Worm (Caenorhabditis elegans) whole organism, young adult: ENCODE measurements around the gene Y27F2A.11.

Experiments
- F22D6.2 ChIP-seq: sonication (generic microtip); optimal IDR thresholded peaks from 2 replicates; lab custom pipeline; 2016; ENCODE audit warnings: mild to moderate bottlenecking, missing genetic modification characterization, missing compliant biosample characterization
- F37B4.10 ChIP-seq: fragments of 200-800 bp; sonication (Bioruptor generic); IDR thresholded peaks from 2 replicates; pipeline ENCODE4 v1.3.6; 2022; ENCODE audit warnings: missing genetic modification characterization, missing compliant biosample characterization
- F55B11.4 ChIP-seq: sonication (generic microtip); optimal IDR thresholded peaks from 2 replicates; lab custom pipeline; 2016; ENCODE audit warnings: missing compliant biosample characterization, missing genetic modification characterization, borderline replicate concordance; ENCODE audit not compliant: insufficient read depth
- ZK185.1 ChIP-seq: sonication (generic microtip); optimal IDR thresholded peaks from 2 replicates; lab custom pipeline; 2016; ENCODE audit warnings: mild to moderate bottlenecking, missing genetic modification characterization, missing compliant biosample characterization; ENCODE audit not compliant: poor library complexity, severe bottlenecking
- atf-7 ChIP-seq: sonication (generic microtip); optimal IDR thresholded peaks from 2 replicates; lab custom pipeline; 2017; ENCODE audit warnings: mild to moderate bottlenecking, missing genetic modification characterization, missing compliant biosample characterization
- ceh-27 ChIP-seq: fragments of 200-800 bp; sonication (Bioruptor generic); optimal IDR thresholded peaks from 2 replicates; lab custom pipeline; 2018; ENCODE audit warnings: mild to moderate bottlenecking, missing genetic modification characterization, moderate library complexity, missing compliant biosample characterization
- gei-17 ChIP-seq: fragments of 200-800 bp; sonication (Bioruptor generic); optimal IDR thresholded peaks from 2 replicates; lab custom pipeline; 2018; ENCODE audit warnings: mild to moderate bottlenecking, missing genetic modification characterization, missing compliant biosample characterization
- madf-8 ChIP-seq: fragments of 200-800 bp; sonication (Bioruptor generic); conservative IDR thresholded peaks from 2 replicates; pipeline ENCODE4 v1.3.6; 2022; ENCODE audit warnings: missing genetic modification reagents, missing genetic modification characterization, missing compliant biosample characterization
- pbrm-1 ChIP-seq: fragments of 200-800 bp; sonication (Bioruptor generic); IDR thresholded peaks from 2 replicates; pipeline ENCODE4 v1.3.6; 2022; ENCODE audit warnings: missing genetic modification reagents, missing genetic modification characterization, missing compliant biosample characterization
- sea-2 ChIP-seq: fragments of 200-800 bp; sonication (Bioruptor generic); IDR thresholded peaks from 2 replicates; pipeline ENCODE4 v1.3.6; 2022; ENCODE audit warnings: missing genetic modification characterization, missing compliant biosample characterization
- snpc-4 ChIP-seq, 5 experiments: fragments of 150-350 bp in 1 of 5; sonication (generic microtip) in 4 of 5; optimal IDR thresholded peaks; 2 replicates each; lab custom pipeline; 2014 to 2018; ENCODE audit warnings: missing genetic modification characterization in 5 of 5, missing biosample characterization in 3 of 5, antibody characterized with exemption in 2 of 5, mild to moderate bottlenecking in 2 of 5, missing compliant biosample characterization in 2 of 5, missing genotype in 2 of 5, moderate library complexity in 2 of 5, missing genetic modification reagents in 1 of 5
- tbp1 ChIP-seq: fragments of 200-800 bp; sonication (Bioruptor generic); optimal IDR thresholded peaks from 2 replicates; lab custom pipeline; 2018; ENCODE audit warnings: mild to moderate bottlenecking, missing genetic modification characterization, missing compliant biosample characterization
- unc-130 ChIP-seq: sonication (generic microtip); optimal IDR thresholded peaks from 2 replicates; lab custom pipeline; 2016; ENCODE audit warnings: missing genetic modification reagents, missing genetic modification characterization, missing compliant biosample characterization
- zim-3 ChIP-seq: sonication (generic microtip); optimal IDR thresholded peaks from 2 replicates; lab custom pipeline; 2017; ENCODE audit warnings: mild to moderate bottlenecking, missing genetic modification characterization, moderate library complexity, missing compliant biosample characterization

DNA sequence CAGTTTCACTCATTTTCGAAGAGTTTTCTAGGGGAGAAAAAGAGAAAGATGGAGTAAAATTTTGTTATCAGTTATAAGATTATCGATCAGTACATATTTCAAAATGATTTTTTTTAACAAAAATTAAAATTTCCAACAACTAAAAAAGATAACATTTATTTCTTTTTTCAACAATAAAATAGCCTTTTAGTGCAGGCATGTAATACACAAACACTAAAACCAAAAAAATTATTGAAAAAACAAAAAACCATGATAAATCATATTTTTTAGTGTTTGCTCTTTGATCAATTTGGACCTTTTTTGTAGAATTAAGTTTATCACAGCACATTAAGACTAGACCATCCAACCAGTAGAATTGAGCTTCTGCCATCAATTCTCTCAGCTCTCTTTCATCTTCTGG lies 35.5 kb downstream of the Y27F2A.11 start, which contains the start of gene ZC239.15:
- TF ChIP-seq ceh-27 (GFP tag; lab: Kevin White, UChicago) (no peak), unc-130 (no peak), snpc-4 (GFP tag; optimal IDR thresholded peaks at IDR 0.05; lab: Kevin White, UChicago) (no peak), snpc-4 (tag; optimal IDR thresholded peaks at IDR 0.05; lab: Kevin White, UChicago) (no peak), F22D6.2 (tag; lab: Kevin White, UChicago) (no peak), atf-7 (no peak), F55B11.4 (tag; lab: Kevin White, UChicago) (no peak), F37B4.10 (GFP tag; lab: Robert Waterston, UW) (no peak), tbp1 (no peak), gei-17 (GFP tag; lab: Kevin White, UChicago) (no peak), madf-8 (GFP tag; lab: Robert Waterston, UW) (no peak), zim-3 (tag; lab: Kevin White, UChicago) (no peak), sea-2 (no peak), pbrm-1 (GFP tag; lab: Robert Waterston, UW) (no peak), ZK185.1 (tag; lab: Kevin White, UChicago) (no peak)
